Worm (Caenorhabditis elegans) whole organism, late embryonic: ENCODE data around the gene sqrd-1.

Experiments
- T23F11.4 ChIP-seq: fragments of 200-800 bp; sonication (Bioruptor generic); optimal IDR thresholded peaks from 2 replicates; lab custom pipeline; 2018; ENCODE audit warnings: mild to moderate bottlenecking, missing genetic modification characterization, missing compliant biosample characterization
- ceh-18 ChIP-seq: sonication (generic microtip); optimal IDR thresholded peaks from 2 replicates; lab custom pipeline; 2016; ENCODE audit warnings: missing genetic modification characterization, missing compliant biosample characterization
- pag-3 ChIP-seq: sonication (generic microtip); optimal IDR thresholded peaks from 2 replicates; lab custom pipeline; 2016; ENCODE audit warnings: missing compliant biosample characterization, missing genetic modification characterization, borderline replicate concordance
- pha-4 ChIP-seq: fragments of 150-350 bp; optimal IDR thresholded peaks from 2 replicates; lab custom pipeline; 2018; ENCODE audit warnings: missing biosample characterization, missing genetic modification reagents, missing genetic modification characterization
- rnt-1 ChIP-seq: sonication (generic microtip); optimal IDR thresholded peaks from 2 replicates; lab custom pipeline; 2016; ENCODE audit warnings: missing genetic modification characterization, missing compliant biosample characterization
- sox-2 ChIP-seq: fragments of 200-800 bp; sonication (Bioruptor generic); IDR thresholded peaks from 2 replicates; pipeline ENCODE4 v1.3.6; 2022; ENCODE audit warnings: missing genetic modification reagents, missing genetic modification characterization, missing compliant biosample characterization
- unc-86 ChIP-seq: sonication (generic microtip); optimal IDR thresholded peaks from 2 replicates; lab custom pipeline; 2016; ENCODE audit warnings: missing genetic modification characterization, missing compliant biosample characterization

ce11 chrIV:14194317-14194716 lies 25.4 kb upstream of the sqrd-1 start:
- no peak for TF ChIP-seq T23F11.4 (GFP tag; lab: Kevin White, UChicago)
- no peak for TF ChIP-seq rnt-1 (tag; lab: Kevin White, UChicago)
- no peak for TF ChIP-seq pag-3 (tag; lab: Kevin White, UChicago)
- no peak for TF ChIP-seq sox-2 (GFP tag; lab: Robert Waterston, UW)
- no peak for TF ChIP-seq unc-86 (tag; lab: Kevin White, UChicago)
- TF ChIP-seq ceh-18 (tag; lab: Kevin White, UChicago) = no peak
- TF ChIP-seq pha-4 = no peak
